Worm (Caenorhabditis elegans) whole organism, L2 larva: ENCODE results near the gene F40G12.5.

Experiments used
- F13H6.1 ChIP-seq: sonication (generic microtip); optimal IDR thresholded peaks from 2 replicates; lab custom pipeline; 2016; ENCODE audit warnings: missing genetic modification characterization, missing compliant biosample characterization
- alr-1 ChIP-seq: fragments of 150-350 bp; optimal IDR thresholded peaks from 2 replicates; lab custom pipeline; 2014; ENCODE audit warnings: missing biosample characterization, missing genetic modification characterization
- aly-2 ChIP-seq: fragments of 150-350 bp; optimal IDR thresholded peaks from 2 replicates; lab custom pipeline; 2014; ENCODE audit warnings: missing biosample characterization, missing genetic modification characterization
- ama-1 ChIP-seq: fragments of 150-350 bp; optimal IDR thresholded peaks from 2 replicates; lab custom pipeline; 2018; ENCODE audit warnings: inconsistent platforms
- nhr-11 ChIP-seq: fragments of 150-350 bp; optimal IDR thresholded peaks from 2 replicates; lab custom pipeline; 2014; ENCODE audit warnings: missing biosample characterization, missing genetic modification characterization
- nhr-12 ChIP-seq: fragments of 150-350 bp; optimal IDR thresholded peaks from 2 replicates; lab custom pipeline; 2014; ENCODE audit warnings: missing biosample characterization, missing genetic modification characterization
- nhr-237 ChIP-seq: fragments of 150-350 bp; optimal IDR thresholded peaks from 2 replicates; lab custom pipeline; 2014; ENCODE audit warnings: missing biosample characterization, missing genetic modification characterization
- nhr-77 ChIP-seq: fragments of 150-350 bp; optimal IDR thresholded peaks from 2 replicates; lab custom pipeline; 2014; ENCODE audit warnings: missing biosample characterization, missing genetic modification characterization
- peb-1 ChIP-seq: fragments of 150-350 bp; optimal IDR thresholded peaks from 2 replicates; lab custom pipeline; 2014; ENCODE audit warnings: missing biosample characterization, missing genetic modification characterization
- skn-1 ChIP-seq: sonication (generic microtip); optimal IDR thresholded peaks from 2 replicates; lab custom pipeline; 2017; ENCODE audit warnings: missing biosample characterization, missing genetic modification characterization
- unc-62 ChIP-seq: fragments of 150-350 bp; optimal IDR thresholded peaks from 2 replicates; lab custom pipeline; 2014; ENCODE audit warnings: missing biosample characterization, missing genetic modification reagents, missing genetic modification characterization
- ztf-11 ChIP-seq: sonication (generic microtip); optimal IDR thresholded peaks from 2 replicates; lab custom pipeline; 2017; ENCODE audit warnings: missing biosample characterization, missing genetic modification characterization

- TF ChIP-seq peb-1 (no peak), aly-2 (no peak), alr-1 (no peak), skn-1 (no peak), nhr-12 (tag; lab: Kevin White, UChicago) (no peak), unc-62 (GFP tag; lab: Kevin White, UChicago) (no peak), nhr-11 (tag; lab: Kevin White, UChicago) (no peak), nhr-237 (no peak), F13H6.1 (no peak), nhr-77 (tag; lab: Kevin White, UChicago) (no peak), ama-1 (lab: Kevin White, UChicago) (no peak), ztf-11 (tag; lab: Kevin White, UChicago) (no peak)
Observed at ce11 chrV:14268616-14269015, 2.0 kb downstream of the F40G12.5 start, which contains the start of gene F40G12.4.
